Fruit fly (Drosophila melanogaster): ENCODE results near the gene mtSSB.

The mtSSB gene

DNA sequence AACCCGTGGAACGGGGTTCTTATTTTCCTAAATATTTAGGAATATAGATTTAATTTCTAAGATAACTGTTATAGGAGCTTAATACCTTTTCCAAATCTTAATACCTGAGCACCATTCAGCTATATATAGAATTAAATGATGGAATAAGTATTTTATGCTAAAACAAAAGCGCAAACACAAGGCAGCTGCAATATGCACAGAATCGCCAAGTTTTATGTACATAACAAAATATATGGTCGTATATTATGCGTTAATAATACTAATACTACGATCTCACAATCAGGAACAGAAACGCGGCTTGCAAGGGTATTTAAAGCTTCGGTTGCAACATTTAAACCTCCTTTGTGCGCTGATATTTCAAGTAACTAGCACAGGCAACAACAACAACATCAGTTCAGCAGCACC lies 29.7 kb upstream of the mtSSB start (continued):
- TF ChIP-seq Stat92E (GFP tag; optimal IDR thresholded peaks at IDR 0.05) (no peak), sens (GFP tag) (peak; percentile 87), seq (GFP tag; IDR thresholded peaks at IDR 0.05) (no peak), CG12299 (tag; optimal IDR thresholded peaks at IDR 0.05) (no peak), CG1529 (GFP tag; optimal IDR thresholded peaks at IDR 0.05) (peak; percentile 41), Ravus (GFP tag; IDR thresholded peaks at IDR 0.05) (no peak), CG15601 (tag; optimal IDR thresholded peaks at IDR 0.05) (peak; percentile 23), lola (GFP tag; optimal IDR thresholded peaks at IDR 0.05) (peak in 1 of 3 experiments; percentile 52), Abd-B (GFP tag; optimal IDR thresholded peaks at IDR 0.05) (peak; percentile 31), phol (tag; optimal IDR thresholded peaks at IDR 0.05) (peak; percentile 71), D (optimal IDR thresholded peaks at IDR 0.05) (no peak), D (GFP tag; optimal IDR thresholded peaks at IDR 0.05) (peak; percentile 54), CG16815 (GFP tag; optimal IDR thresholded peaks at IDR 0.05) (peak; percentile 28), stwl (tag; optimal IDR thresholded peaks at IDR 0.05) (no peak), Lhr (GFP tag; optimal IDR thresholded peaks at IDR 0.05) (no peak), CG8478 (optimal IDR thresholded peaks at IDR 0.05) (no peak), peb (GFP tag; IDR thresholded peaks at IDR 0.05) (no peak), nmo (GFP tag; optimal IDR thresholded peaks at IDR 0.05) (peak; percentile 68), CG4404 (GFP tag; IDR thresholded peaks at IDR 0.05) (no peak), Max (GFP tag; optimal IDR thresholded peaks at IDR 0.05) (peak; percentile 18), CG3995 (GFP tag; optimal IDR thresholded peaks at IDR 0.05) (no peak), Sox100B (GFP tag; optimal IDR thresholded peaks at IDR 0.05) (peak; percentile 73), otp (GFP tag; IDR thresholded peaks at IDR 0.05) (no peak), Six4 (GFP tag; optimal IDR thresholded peaks at IDR 0.05) (peak; percentile 11), tio (GFP tag; optimal IDR thresholded peaks at IDR 0.05) (peak; percentile 29), Doc2 (GFP tag; IDR thresholded peaks at IDR 0.05) (no peak), CG5245 (GFP tag; optimal IDR thresholded peaks at IDR 0.05) (no peak), Fer3 (tag; optimal IDR thresholded peaks at IDR 0.05) (peak; percentile 4), tx (GFP tag; optimal IDR thresholded peaks at IDR 0.05) (no peak), Mes4 (GFP tag; optimal IDR thresholded peaks at IDR 0.05) (no peak), CG12104 (GFP tag; optimal IDR thresholded peaks at IDR 0.05) (peak; percentile 8), Ssrp (tag; optimal IDR thresholded peaks at IDR 0.05) (peak; percentile 46), Sox102F (GFP tag; optimal IDR thresholded peaks at IDR 0.05) (peak; percentile 49), fd96Cb (tag; optimal IDR thresholded peaks at IDR 0.05) (peak; percentile 53), D19A (tag; optimal IDR thresholded peaks at IDR 0.05) (peak; percentile 97), pzg (GFP tag; optimal IDR thresholded peaks at IDR 0.05) (no peak), Lim3 (GFP tag; IDR thresholded peaks at IDR 0.05) (no peak), jumu (GFP tag; optimal IDR thresholded peaks at IDR 0.05) (no peak), Hmx (GFP tag; optimal IDR thresholded peaks at IDR 0.05) (peak; percentile 30), CG2678 (tag; optimal IDR thresholded peaks at IDR 0.05) (peak; percentile 64), Trl (optimal IDR thresholded peaks at IDR 0.05) (no peak), Trl (GFP tag; optimal IDR thresholded peaks at IDR 0.05) (no peak), CG30403 (GFP tag; optimal IDR thresholded peaks at IDR 0.05) (peak; percentile 42), CG31441 (GFP tag; IDR thresholded peaks at IDR 0.05) (no peak), CG8359 (GFP tag; optimal IDR thresholded peaks at IDR 0.05; ENCODE audit: borderline replicate concordance) (peak; percentile 21), CG31224 (GFP tag; IDR thresholded peaks at IDR 0.05) (no peak), CG18262 (tag; optimal IDR thresholded peaks at IDR 0.05) (peak; percentile 75), dmrt99B (tag; optimal IDR thresholded peaks at IDR 0.05) (peak; percentile 74), CG10274 (GFP tag; optimal IDR thresholded peaks at IDR 0.05) (peak; percentile 32), CG4424 (GFP tag; optimal IDR thresholded peaks at IDR 0.05) (peak; percentile 45), CG10267 (tag; optimal IDR thresholded peaks at IDR 0.05) (peak; percentile 49), bigmax (GFP tag; optimal IDR thresholded peaks at IDR 0.05) (no peak)

All from whole organism, embryonic.